Worm (Caenorhabditis elegans): Measurements from ENCODE around the gene nhr-263.

ce11 chrV:7379384-7379783, 37.5 kb upstream of the nhr-263 start, which contains the start of gene srsx-24:
- TF ChIP-seq ceh-82 (tag; optimal IDR thresholded peaks at IDR 0.05) (no peak), lin-13 (GFP tag; optimal IDR thresholded peaks at IDR 0.05) (no peak), ztf-11 (tag; optimal IDR thresholded peaks at IDR 0.05) (no peak), skn-1 (tag; optimal IDR thresholded peaks at IDR 0.05) (no peak), nhr-25 (tag; optimal IDR thresholded peaks at IDR 0.05) (no peak), ceh-16 (tag; optimal IDR thresholded peaks at IDR 0.05) (no peak), ama-1 (optimal IDR thresholded peaks at IDR 0.05) (no peak), fos-1 (tag; optimal IDR thresholded peaks at IDR 0.05) (no peak)
